Fruit fly (Drosophila melanogaster): Measurements from ENCODE around the gene Apc.

DNA sequence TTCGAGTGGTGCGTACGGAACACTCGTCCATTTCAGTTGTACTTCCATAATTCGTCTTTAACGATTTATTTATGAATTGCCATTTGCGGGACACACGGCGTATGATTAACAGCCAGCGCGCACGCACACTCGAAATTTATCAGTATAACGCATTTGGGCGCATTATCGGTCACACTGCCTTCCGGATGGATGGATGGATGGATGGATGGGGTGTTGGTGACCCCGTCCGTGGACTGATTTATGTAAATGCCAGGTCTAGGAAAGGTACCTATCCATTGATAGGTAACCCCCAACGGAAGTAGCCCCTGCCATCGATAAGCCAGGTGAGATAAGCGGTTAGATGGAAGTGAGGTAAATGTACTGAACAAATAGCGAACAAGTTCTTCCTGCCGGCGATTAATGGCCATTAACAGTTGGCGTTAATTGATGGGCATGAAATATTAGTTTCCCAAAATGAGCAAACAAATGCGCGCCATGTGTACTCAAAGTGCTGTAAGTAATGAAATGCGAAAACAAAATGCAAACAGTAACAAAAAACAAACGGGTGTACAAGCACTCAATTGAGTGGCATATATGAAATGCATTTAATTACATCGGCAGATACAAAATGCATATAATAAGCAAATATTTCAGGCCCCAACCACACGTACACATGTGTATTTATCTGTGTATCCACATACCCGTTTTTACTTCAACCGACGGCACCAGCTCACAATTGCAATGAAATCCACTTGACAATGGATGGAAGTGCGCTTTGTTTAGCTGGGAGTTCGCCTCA lies 4.3 kb upstream of the Apc start:
- TF ChIP-seq CG3407 (GFP tag; optimal IDR thresholded peaks at IDR 0.05) (no peak), sna (GFP tag; IDR thresholded peaks at IDR 0.05; ENCODE audit: partially characterized antibody) (no peak), ro (GFP tag; IDR thresholded peaks at IDR 0.05) (no peak), HLH4C (GFP tag; IDR thresholded peaks at IDR 0.05; ENCODE audit: partially characterized antibody) (no peak), kay (GFP tag; optimal IDR thresholded peaks at IDR 0.05) (no peak), ssp (GFP tag; IDR thresholded peaks at IDR 0.05) (no peak), CG34224 (GFP tag; IDR thresholded peaks at IDR 0.05; ENCODE audit: partially characterized antibody) (no peak), CG13123 (GFP tag; optimal IDR thresholded peaks at IDR 0.05) (no peak), zfh2 (GFP tag; optimal IDR thresholded peaks at IDR 0.05) (no peak), CG11504 (tag; optimal IDR thresholded peaks at IDR 0.05) (no peak), CG17568 (GFP tag; optimal IDR thresholded peaks at IDR 0.05) (no peak)
